Worm (Caenorhabditis elegans) whole organism, L2 larva: ENCODE results near the gene Y37E11B.7.

ENCODE experiments used
- C34F6.9 ChIP-seq: fragments of 150-350 bp; optimal IDR thresholded peaks from 2 replicates; lab custom pipeline; 2014; ENCODE audit warnings: missing biosample characterization, missing genetic modification characterization
- R02D3.7 ChIP-seq: fragments of 150-350 bp; optimal IDR thresholded peaks from 2 replicates; lab custom pipeline; 2014; ENCODE audit warnings: missing biosample characterization, missing genetic modification characterization
- Y55F3AM.14 ChIP-seq: fragments of 200-800 bp; sonication (Bioruptor generic); optimal IDR thresholded peaks from 2 replicates; lab custom pipeline; 2018; ENCODE audit warnings: mild to moderate bottlenecking, missing genetic modification characterization, missing compliant biosample characterization
- ZK546.5 ChIP-seq: sonication (generic microtip); optimal IDR thresholded peaks from 2 replicates; lab custom pipeline; 2017; ENCODE audit warnings: missing biosample characterization, missing genetic modification characterization
- alr-1 ChIP-seq: fragments of 150-350 bp; optimal IDR thresholded peaks from 2 replicates; lab custom pipeline; 2014; ENCODE audit warnings: missing biosample characterization, missing genetic modification characterization
- blmp-1 ChIP-seq: sonication (generic microtip); optimal IDR thresholded peaks from 2 replicates; lab custom pipeline; 2017; ENCODE audit warnings: missing genetic modification characterization, mild to moderate bottlenecking, missing compliant biosample characterization, antibody characterized with exemption, moderate library complexity; ENCODE audit not compliant: insufficient read depth
- ceh-16 ChIP-seq: fragments of 150-350 bp; optimal IDR thresholded peaks from 2 replicates; lab custom pipeline; 2014; ENCODE audit warnings: missing biosample characterization, missing genetic modification characterization
- ceh-82 ChIP-seq: fragments of 150-350 bp; optimal IDR thresholded peaks from 2 replicates; lab custom pipeline; 2014; ENCODE audit warnings: missing biosample characterization, missing genetic modification characterization
- dmd-4 ChIP-seq: sonication (generic microtip); optimal IDR thresholded peaks from 2 replicates; lab custom pipeline; 2017; ENCODE audit warnings: missing biosample characterization, missing genetic modification characterization
- egl-27 ChIP-seq: sonication (generic microtip); optimal IDR thresholded peaks from 3 replicates; lab custom pipeline; 2017; ENCODE audit warnings: missing biosample characterization, missing genetic modification reagents, missing genetic modification characterization
- elt-3 ChIP-seq: sonication (generic microtip); optimal IDR thresholded peaks from 2 replicates; lab custom pipeline; 2017; ENCODE audit warnings: missing biosample characterization, missing genetic modification characterization
- fos-1 ChIP-seq: fragments of 150-350 bp; optimal IDR thresholded peaks from 2 replicates; lab custom pipeline; 2014; ENCODE audit warnings: missing biosample characterization, missing genetic modification characterization
- gmeb-1 ChIP-seq: fragments of 150-350 bp; optimal IDR thresholded peaks from 2 replicates; lab custom pipeline; 2014; ENCODE audit warnings: missing biosample characterization, missing genetic modification characterization
- lin-13 ChIP-seq: fragments of 150-350 bp; optimal IDR thresholded peaks from 2 replicates; lab custom pipeline; 2014; ENCODE audit warnings: missing biosample characterization, missing genetic modification reagents, missing genetic modification characterization
- lin-39 ChIP-seq: fragments of 150-350 bp; optimal IDR thresholded peaks from 2 replicates; lab custom pipeline; 2014; ENCODE audit warnings: missing biosample characterization, missing genetic modification reagents, missing genetic modification characterization
- lsy-2 ChIP-seq, 2 experiments: fragments of 150-350 bp in 1 of 2; sonication (generic microtip) in 1 of 2; optimal IDR thresholded peaks; 2 replicates each; lab custom pipeline; 2014 to 2017; ENCODE audit warnings: missing biosample characterization in 2 of 2, missing genetic modification characterization in 2 of 2
- mab-5 ChIP-seq: fragments of 150-350 bp; optimal IDR thresholded peaks from 2 replicates; lab custom pipeline; 2014; ENCODE audit warnings: missing biosample characterization, missing genetic modification characterization
- mbf-1 ChIP-seq: sonication (generic microtip); optimal IDR thresholded peaks from 2 replicates; lab custom pipeline; 2017; ENCODE audit warnings: missing biosample characterization, missing genetic modification characterization
- nhr-11 ChIP-seq: fragments of 150-350 bp; optimal IDR thresholded peaks from 2 replicates; lab custom pipeline; 2014; ENCODE audit warnings: missing biosample characterization, missing genetic modification characterization
- nhr-129 ChIP-seq: fragments of 150-350 bp; optimal IDR thresholded peaks from 2 replicates; lab custom pipeline; 2014; ENCODE audit warnings: missing biosample characterization, missing genetic modification characterization
- nhr-21 ChIP-seq: fragments of 150-350 bp; optimal IDR thresholded peaks from 2 replicates; lab custom pipeline; 2014; ENCODE audit warnings: missing biosample characterization, missing genetic modification characterization
- nhr-237 ChIP-seq: fragments of 150-350 bp; optimal IDR thresholded peaks from 2 replicates; lab custom pipeline; 2014; ENCODE audit warnings: missing biosample characterization, missing genetic modification characterization
- nhr-25 ChIP-seq: fragments of 150-350 bp; sonication (generic microtip); optimal IDR thresholded peaks from 3 replicates; lab custom pipeline; 2014; ENCODE audit warnings: missing biosample characterization, missing genetic modification characterization
- nhr-6 ChIP-seq: fragments of 150-350 bp; optimal IDR thresholded peaks from 2 replicates; lab custom pipeline; 2014; ENCODE audit warnings: missing biosample characterization, missing genetic modification characterization
- peb-1 ChIP-seq: fragments of 150-350 bp; optimal IDR thresholded peaks from 2 replicates; lab custom pipeline; 2014; ENCODE audit warnings: missing biosample characterization, missing genetic modification characterization
- sem-4 ChIP-seq: fragments of 150-350 bp; optimal IDR thresholded peaks from 2 replicates; lab custom pipeline; 2014; ENCODE audit warnings: missing biosample characterization, missing genetic modification reagents, missing genetic modification characterization
- sma-3 ChIP-seq: sonication (generic microtip); optimal IDR thresholded peaks from 2 replicates; lab custom pipeline; 2016; ENCODE audit warnings: missing genetic modification reagents, missing genetic modification characterization, missing compliant biosample characterization
- sma-9 ChIP-seq, 2 experiments: fragments of 150-350 bp in 1 of 2; sonication (generic microtip) in 1 of 2; optimal IDR thresholded peaks; 2 replicates each; lab custom pipeline; 2014 to 2016; ENCODE audit warnings: missing genetic modification characterization in 2 of 2, mild to moderate bottlenecking in 1 of 2, missing biosample characterization in 1 of 2, missing compliant biosample characterization in 1 of 2, missing genetic modification reagents in 1 of 2, moderate library complexity in 1 of 2
- snpc-4 ChIP-seq: fragments of 150-350 bp; optimal IDR thresholded peaks from 2 replicates; lab custom pipeline; 2014; ENCODE audit warnings: missing biosample characterization, missing genetic modification characterization
- unc-39 ChIP-seq: fragments of 150-350 bp; optimal IDR thresholded peaks from 2 replicates; lab custom pipeline; 2014; ENCODE audit warnings: missing biosample characterization, missing genetic modification characterization
- unc-55 ChIP-seq: fragments of 150-350 bp; sonication (generic microtip); optimal IDR thresholded peaks from 3 replicates; lab custom pipeline; 2014; ENCODE audit warnings: missing biosample characterization, missing genetic modification reagents, missing genetic modification characterization
- unc-62 ChIP-seq: fragments of 150-350 bp; optimal IDR thresholded peaks from 2 replicates; lab custom pipeline; 2014; ENCODE audit warnings: missing biosample characterization, missing genetic modification reagents, missing genetic modification characterization
- zag-1 ChIP-seq: fragments of 150-350 bp; optimal IDR thresholded peaks from 2 replicates; lab custom pipeline; 2014; ENCODE audit warnings: missing biosample characterization, missing genetic modification characterization
- ztf-11 ChIP-seq: sonication (generic microtip); optimal IDR thresholded peaks from 2 replicates; lab custom pipeline; 2017; ENCODE audit warnings: missing biosample characterization, missing genetic modification characterization
- ztf-4 ChIP-seq: fragments of 150-350 bp; optimal IDR thresholded peaks from 2 replicates; lab custom pipeline; 2014; ENCODE audit warnings: missing biosample characterization, missing genetic modification characterization

Y37E11B.7 gene

ce11 chrIV:3578667-3579066 is 21.3 kb downstream of the Y37E11B.7 start:
- TF ChIP-seq lsy-2 (tag; optimal IDR thresholded peaks at IDR 0.05; lab: Kevin White, UChicago) (no peak), ceh-82 (no peak), ZK546.5 (no peak), unc-55 (GFP tag; lab: Kevin White, UChicago) (no peak), nhr-6 (tag; lab: Kevin White, UChicago) (no peak), R02D3.7 (tag; lab: Kevin White, UChicago) (no peak), unc-62 (GFP tag; lab: Kevin White, UChicago) (no peak), C34F6.9 (tag; lab: Kevin White, UChicago) (no peak), peb-1 (tag; lab: Kevin White, UChicago) (no peak), nhr-21 (tag; lab: Kevin White, UChicago) (no peak), elt-3 (tag; lab: Kevin White, UChicago) (no peak), ztf-4 (tag; lab: Kevin White, UChicago) (no peak), ceh-16 (tag; lab: Kevin White, UChicago) (no peak), ztf-11 (no peak), mbf-1 (no peak), egl-27 (tag; lab: Kevin White, UChicago) (no peak), nhr-129 (tag; lab: Kevin White, UChicago) (no peak), sma-9 (GFP tag; optimal IDR thresholded peaks at IDR 0.05; lab: Kevin White, UChicago) (no peak), sma-9 (tag; optimal IDR thresholded peaks at IDR 0.05; lab: Kevin White, UChicago) (no peak), alr-1 (no peak), dmd-4 (tag; lab: Kevin White, UChicago) (no peak)

- no peak for TF ChIP-seq unc-39
- no peak for TF ChIP-seq C34F6.9 (tag; lab: Kevin White, UChicago)
- no peak for TF ChIP-seq fos-1 (tag; lab: Kevin White, UChicago)
- TF ChIP-seq nhr-25: no peak
- no peak for TF ChIP-seq sem-4
- TF ChIP-seq, all 48 proteins: peak for 0
These were observed 21.8 kb downstream of the Y37E11B.7 start, which contains the start of gene Y37E11B.2 for ce11 chrIV:3578155-3578554. Gene Y37E11B.2, plus strand, starts transcription at chrIV:3578455.

- no peak for TF ChIP-seq unc-39
- TF ChIP-seq nhr-21 (tag; lab: Kevin White, UChicago): no peak
- no peak for TF ChIP-seq fos-1 (tag; lab: Kevin White, UChicago)
- TF ChIP-seq Y55F3AM.14 (GFP tag; lab: Kevin White, UChicago): no peak
- TF ChIP-seq ztf-11: no peak
- no peak for TF ChIP-seq egl-27 (tag; lab: Kevin White, UChicago)
- no peak for TF ChIP-seq nhr-237 (tag; lab: Kevin White, UChicago)
- TF ChIP-seq sem-4: no peak
- TF ChIP-seq lin-39 (tag; lab: Kevin White, UChicago): no peak
- TF ChIP-seq ceh-16 (tag; lab: Kevin White, UChicago): no peak
- no peak for TF ChIP-seq nhr-6 (tag; lab: Kevin White, UChicago)
- TF ChIP-seq unc-55 (GFP tag; lab: Kevin White, UChicago): no peak
These were observed 29.4 kb downstream of the Y37E11B.7 start for ce11 chrIV:3570612-3571011.

DNA sequence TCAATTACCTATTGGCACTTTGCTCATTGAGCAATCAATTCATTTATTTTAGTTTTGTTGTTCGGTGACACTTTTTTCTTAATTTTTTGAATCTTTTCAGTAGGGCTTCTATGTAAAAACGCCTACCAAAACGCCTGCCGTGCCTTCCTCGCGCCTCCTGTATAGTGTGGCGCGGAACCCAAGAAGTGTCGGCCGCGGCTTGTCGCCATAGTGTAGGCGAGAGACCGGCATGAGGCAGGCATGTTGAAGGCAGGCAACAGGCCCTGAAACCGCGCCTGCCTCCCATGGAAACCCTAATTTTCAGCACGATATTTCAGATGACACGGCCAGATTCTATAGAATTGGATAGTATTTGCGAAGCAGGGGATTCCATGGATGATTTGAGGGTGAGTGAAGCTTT is 31.4 kb downstream of the Y37E11B.7 start, which contains the start of gene otpl-1:
otpl-1 (plus strand) TSS at position 372 of the 400 bp plus-strand sequence.
- TF ChIP-seq nhr-11: no peak
- peak; percentile 26 for TF ChIP-seq snpc-4 (tag; lab: Kevin White, UChicago)
- TF ChIP-seq sma-3: no peak
- TF ChIP-seq, all 48 proteins: peak for 1

- no peak for TF ChIP-seq ztf-11
- no peak for TF ChIP-seq nhr-11
- TF ChIP-seq peb-1 (tag; lab: Kevin White, UChicago): no peak
- TF ChIP-seq dmd-4 (tag; lab: Kevin White, UChicago): no peak
- TF ChIP-seq gmeb-1 (tag; lab: Kevin White, UChicago): no peak
- no peak for TF ChIP-seq Y55F3AM.14 (GFP tag; lab: Kevin White, UChicago)
- TF ChIP-seq elt-3 (tag; lab: Kevin White, UChicago): no peak
- TF ChIP-seq R02D3.7 (tag; lab: Kevin White, UChicago): no peak
- no peak for TF ChIP-seq zag-1 (tag; lab: Kevin White, UChicago)
- TF ChIP-seq blmp-1 (tag; lab: Kevin White, UChicago): no peak
- no peak for TF ChIP-seq ceh-16 (tag; lab: Kevin White, UChicago)
- TF ChIP-seq ceh-82: no peak
- TF ChIP-seq lin-13: no peak
- TF ChIP-seq mab-5: no peak
These were observed 35.1 kb downstream of the Y37E11B.7 start, which contains the start of gene sre-5 for ce11 chrIV:3564901-3565300. Gene sre-5, plus strand, starts transcription at chrIV:3565201.
